Worm (Caenorhabditis elegans): Measurements from ENCODE around the gene D1005.5.

The D1005.5 gene

ce11 chrX:1499499-1499898 lies 26.7 kb upstream of the D1005.5 start:
- TF ChIP-seq cey-2 (tag; optimal IDR thresholded peaks at IDR 0.05; ENCODE audit: borderline replicate concordance, insufficient read depth) (no peak), fkh-10 (GFP tag; optimal IDR thresholded peaks at IDR 0.05) (no peak), mdt-29 (GFP tag; IDR thresholded peaks at IDR 0.05) (no peak), dmd-6 (GFP tag; IDR thresholded peaks at IDR 0.05) (no peak), D1046.2 (GFP tag; IDR thresholded peaks at IDR 0.05) (no peak), nhr-48 (tag; optimal IDR thresholded peaks at IDR 0.05) (no peak), snpc-4 (tag; optimal IDR thresholded peaks at IDR 0.05) (no peak)

- no peak for TF ChIP-seq madf-5 (GFP tag; IDR thresholded peaks at IDR 0.05)
- TF ChIP-seq cey-2 (tag; optimal IDR thresholded peaks at IDR 0.05; ENCODE audit: borderline replicate concordance, insufficient read depth), result no peak
- TF ChIP-seq spr-3 (GFP tag; optimal IDR thresholded peaks at IDR 0.05), result no peak
- no peak for TF ChIP-seq T20F7.1 (GFP tag; optimal IDR thresholded peaks at IDR 0.05)
- no peak for TF ChIP-seq tra-1 (GFP tag; IDR thresholded peaks at IDR 0.05)
- TF ChIP-seq Y105C5A.15 (GFP tag; IDR thresholded peaks at IDR 0.05), result no peak
- TF ChIP-seq F37D6.2 (tag; optimal IDR thresholded peaks at IDR 0.05), result no peak
- TF ChIP-seq saeg-2 (GFP tag; IDR thresholded peaks at IDR 0.05), result no peak
- no peak for TF ChIP-seq lin-1 (GFP tag; IDR thresholded peaks at IDR 0.05)
- no peak for TF ChIP-seq aha-1 (tag)
- no peak for TF ChIP-seq F10B5.3 (tag; optimal IDR thresholded peaks at IDR 0.05)
- no peak for TF ChIP-seq spr-1 (tag; optimal IDR thresholded peaks at IDR 0.05)
- no peak for TF ChIP-seq hif-1 (tag; optimal IDR thresholded peaks at IDR 0.05)
- TF ChIP-seq egl-27 (tag; optimal IDR thresholded peaks at IDR 0.05), result no peak
- TF ChIP-seq skn-1 (tag; optimal IDR thresholded peaks at IDR 0.05), result no peak
- no peak for TF ChIP-seq ceh-32 (tag; optimal IDR thresholded peaks at IDR 0.05; ENCODE audit: poor library complexity)
Observed at ce11 chrX:1497581-1497980, 24.8 kb upstream of the D1005.5 start, which contains the start of gene F09E10.6. F09E10.6 (minus strand) TSS chrX:1497681.

- no peak for TF ChIP-seq spr-1 (tag; optimal IDR thresholded peaks at IDR 0.05)
- no peak for TF ChIP-seq R02D3.7 (tag; optimal IDR thresholded peaks at IDR 0.05)
- no peak for TF ChIP-seq hlh-30 (tag; optimal IDR thresholded peaks at IDR 0.05; ENCODE audit: insufficient read depth)
- no peak for TF ChIP-seq pqm-1 (tag; optimal IDR thresholded peaks at IDR 0.05)
- no peak for TF ChIP-seq ztf-11 (tag; optimal IDR thresholded peaks at IDR 0.05)
- TF ChIP-seq fos-1 (tag; optimal IDR thresholded peaks at IDR 0.05), result no peak
- no peak for TF ChIP-seq T26A8.4 (GFP tag; IDR thresholded peaks at IDR 0.05)
- TF ChIP-seq hmg-1.1 (GFP tag; IDR thresholded peaks at IDR 0.05), result no peak
- TF ChIP-seq madf-5 (GFP tag; IDR thresholded peaks at IDR 0.05), result no peak
- no peak for TF ChIP-seq lin-1 (GFP tag; IDR thresholded peaks at IDR 0.05)
- no peak for TF ChIP-seq unc-130 (GFP tag; optimal IDR thresholded peaks at IDR 0.05)
Observed at ce11 chrX:1495980-1496379, 23.2 kb upstream of the D1005.5 start.

- TF ChIP-seq hif-1 (tag; optimal IDR thresholded peaks at IDR 0.05) (no peak), snpc-4 (tag; optimal IDR thresholded peaks at IDR 0.05) (no peak), tag-97 (GFP tag; IDR thresholded peaks at IDR 0.05) (no peak), lin-15B (tag; optimal IDR thresholded peaks at IDR 0.05) (no peak), nhr-111 (GFP tag; optimal IDR thresholded peaks at IDR 0.05) (no peak), F26F4.8 (GFP tag; conservative IDR thresholded peaks at IDR 0.05) (no peak), R02D3.7 (tag; optimal IDR thresholded peaks at IDR 0.05) (no peak), zfp-2 (tag; optimal IDR thresholded peaks at IDR 0.05) (no peak), ctbp-1 (GFP tag; IDR thresholded peaks at IDR 0.05) (no peak), ZK546.5 (tag; optimal IDR thresholded peaks at IDR 0.05) (no peak), dmd-6 (GFP tag; IDR thresholded peaks at IDR 0.05) (no peak), Y105C5A.15 (GFP tag; IDR thresholded peaks at IDR 0.05) (no peak), spr-1 (tag; optimal IDR thresholded peaks at IDR 0.05) (no peak), T26A8.4 (GFP tag; IDR thresholded peaks at IDR 0.05) (no peak), dve-1 (tag; optimal IDR thresholded peaks at IDR 0.05; ENCODE audit: insufficient read depth) (no peak), zip-11 (GFP tag; IDR thresholded peaks at IDR 0.05) (no peak)
Observed at ce11 chrX:1494256-1494655, 21.5 kb upstream of the D1005.5 start, which contains the start of gene F09E10.5. F09E10.5 (minus strand) TSS chrX:1494356.

All from whole organism, L4 larva.